Fruit fly (Drosophila melanogaster): ENCODE data around the gene CG4928.
A peak's percentile ranks its signal among the peaks of the same experiment; 100 is the strongest.

The CG4928 gene

dm6 chrX:16907675-16908074, 5.3 kb upstream of the CG4928 start:
- no peak for TF ChIP-seq ovo (GFP tag; optimal IDR thresholded peaks at IDR 0.05)
- no peak for TF ChIP-seq CG7101 (tag; optimal IDR thresholded peaks at IDR 0.05)
- TF ChIP-seq CG7045 (GFP tag; optimal IDR thresholded peaks at IDR 0.05): no peak
- no peak for TF ChIP-seq CG33017 (tag; optimal IDR thresholded peaks at IDR 0.05)
- no peak for TF ChIP-seq toe (GFP tag; optimal IDR thresholded peaks at IDR 0.05)
- no peak for TF ChIP-seq Hr96 (GFP tag; optimal IDR thresholded peaks at IDR 0.05)
- TF ChIP-seq Clk (GFP tag; optimal IDR thresholded peaks at IDR 0.05): no peak
- no peak for TF ChIP-seq cnc (optimal IDR thresholded peaks at IDR 0.05)
- TF ChIP-seq CG5204 (GFP tag; optimal IDR thresholded peaks at IDR 0.05): no peak
- no peak for TF ChIP-seq tj (GFP tag; optimal IDR thresholded peaks at IDR 0.05)
- TF ChIP-seq Crg-1 (GFP tag; optimal IDR thresholded peaks at IDR 0.05): no peak
- no peak for TF ChIP-seq pad (GFP tag; optimal IDR thresholded peaks at IDR 0.05)
- TF ChIP-seq bab1 (GFP tag; optimal IDR thresholded peaks at IDR 0.05): no peak
- no peak for TF ChIP-seq Mnt (GFP tag; optimal IDR thresholded peaks at IDR 0.05)
- TF ChIP-seq CG1620 (GFP tag; optimal IDR thresholded peaks at IDR 0.05): no peak
- no peak for TF ChIP-seq kay (GFP tag; ENCODE audit: borderline replicate concordance)
- TF ChIP-seq CG12768 (GFP tag; optimal IDR thresholded peaks at IDR 0.05): no peak
- no peak for TF ChIP-seq CG14711 (tag; optimal IDR thresholded peaks at IDR 0.05)
- no peak for TF ChIP-seq CG11617 (GFP tag; optimal IDR thresholded peaks at IDR 0.05)
- TF ChIP-seq cic (GFP tag; optimal IDR thresholded peaks at IDR 0.05): no peak

dm6 chrX:16909297-16909696, 3.7 kb upstream of the CG4928 start:
- TF ChIP-seq cic (GFP tag; optimal IDR thresholded peaks at IDR 0.05) (no peak), CG7101 (tag; optimal IDR thresholded peaks at IDR 0.05) (no peak), Crg-1 (GFP tag; optimal IDR thresholded peaks at IDR 0.05) (no peak), kay (GFP tag; ENCODE audit: borderline replicate concordance) (no peak), CG11617 (GFP tag; optimal IDR thresholded peaks at IDR 0.05) (no peak), ovo (GFP tag; optimal IDR thresholded peaks at IDR 0.05) (no peak), toe (GFP tag; optimal IDR thresholded peaks at IDR 0.05) (no peak), Clk (GFP tag; optimal IDR thresholded peaks at IDR 0.05) (no peak), CG14711 (tag; optimal IDR thresholded peaks at IDR 0.05) (no peak), CG33017 (tag; optimal IDR thresholded peaks at IDR 0.05) (no peak)

- TF ChIP-seq CG7045 (GFP tag; optimal IDR thresholded peaks at IDR 0.05) (no peak), CG1620 (GFP tag; optimal IDR thresholded peaks at IDR 0.05) (no peak), kay (GFP tag; ENCODE audit: borderline replicate concordance) (no peak), cic (GFP tag; optimal IDR thresholded peaks at IDR 0.05) (no peak), Crg-1 (GFP tag; optimal IDR thresholded peaks at IDR 0.05) (no peak), CG14711 (tag; optimal IDR thresholded peaks at IDR 0.05) (no peak), bab1 (GFP tag; optimal IDR thresholded peaks at IDR 0.05) (no peak), CG11617 (GFP tag; optimal IDR thresholded peaks at IDR 0.05) (no peak), CG7101 (tag; optimal IDR thresholded peaks at IDR 0.05) (no peak), toe (GFP tag; optimal IDR thresholded peaks at IDR 0.05) (no peak), Mnt (GFP tag; optimal IDR thresholded peaks at IDR 0.05) (no peak), Clk (GFP tag; optimal IDR thresholded peaks at IDR 0.05) (no peak), pad (GFP tag; optimal IDR thresholded peaks at IDR 0.05) (no peak), tj (GFP tag; optimal IDR thresholded peaks at IDR 0.05) (no peak), CG12768 (GFP tag; optimal IDR thresholded peaks at IDR 0.05) (no peak), cnc (optimal IDR thresholded peaks at IDR 0.05) (no peak)
Measured at dm6 chrX:16909886-16910285, 3.1 kb upstream of the CG4928 start.

dm6 chrX:16911962-16912361, 1.0 kb upstream of the CG4928 start:
- TF ChIP-seq CG1620 (GFP tag; optimal IDR thresholded peaks at IDR 0.05): no peak
- TF ChIP-seq cic (GFP tag; optimal IDR thresholded peaks at IDR 0.05): no peak
- no peak for TF ChIP-seq cnc (optimal IDR thresholded peaks at IDR 0.05)
- no peak for TF ChIP-seq tj (GFP tag; optimal IDR thresholded peaks at IDR 0.05)
- no peak for TF ChIP-seq CG5204 (GFP tag; optimal IDR thresholded peaks at IDR 0.05)
- TF ChIP-seq CG33017 (tag; optimal IDR thresholded peaks at IDR 0.05): no peak
- TF ChIP-seq pad (GFP tag; optimal IDR thresholded peaks at IDR 0.05): no peak
- no peak for TF ChIP-seq bab1 (GFP tag; optimal IDR thresholded peaks at IDR 0.05)
- TF ChIP-seq toe (GFP tag; optimal IDR thresholded peaks at IDR 0.05): no peak
- TF ChIP-seq kay (GFP tag; ENCODE audit: borderline replicate concordance): no peak
- no peak for TF ChIP-seq Clk (GFP tag; optimal IDR thresholded peaks at IDR 0.05)
- no peak for TF ChIP-seq Crg-1 (GFP tag; optimal IDR thresholded peaks at IDR 0.05)
- TF ChIP-seq CG7101 (tag; optimal IDR thresholded peaks at IDR 0.05): no peak
- TF ChIP-seq CG7045 (GFP tag; optimal IDR thresholded peaks at IDR 0.05): no peak

dm6 chrX:16917462-16917861, 4.5 kb downstream of the CG4928 start:
- TF ChIP-seq CG11617 (GFP tag; optimal IDR thresholded peaks at IDR 0.05): no peak
- no peak for TF ChIP-seq ovo (GFP tag; optimal IDR thresholded peaks at IDR 0.05)
- TF ChIP-seq CG5204 (GFP tag; optimal IDR thresholded peaks at IDR 0.05): no peak
- TF ChIP-seq cic (GFP tag; optimal IDR thresholded peaks at IDR 0.05): no peak
- TF ChIP-seq toe (GFP tag; optimal IDR thresholded peaks at IDR 0.05): no peak
- TF ChIP-seq CG7101 (tag; optimal IDR thresholded peaks at IDR 0.05): no peak
- TF ChIP-seq tj (GFP tag; optimal IDR thresholded peaks at IDR 0.05): no peak
- TF ChIP-seq CG14711 (tag; optimal IDR thresholded peaks at IDR 0.05): no peak
- TF ChIP-seq CG7045 (GFP tag; optimal IDR thresholded peaks at IDR 0.05): no peak
- no peak for TF ChIP-seq CG12768 (GFP tag; optimal IDR thresholded peaks at IDR 0.05)
- TF ChIP-seq bab1 (GFP tag; optimal IDR thresholded peaks at IDR 0.05): no peak
- no peak for TF ChIP-seq cnc (optimal IDR thresholded peaks at IDR 0.05)
- TF ChIP-seq CG1620 (GFP tag; optimal IDR thresholded peaks at IDR 0.05): no peak
- TF ChIP-seq Crg-1 (GFP tag; optimal IDR thresholded peaks at IDR 0.05): no peak
- TF ChIP-seq CG33017 (tag; optimal IDR thresholded peaks at IDR 0.05): no peak
- no peak for TF ChIP-seq Mnt (GFP tag; optimal IDR thresholded peaks at IDR 0.05)
- no peak for TF ChIP-seq kay (GFP tag; ENCODE audit: borderline replicate concordance)
- no peak for TF ChIP-seq pad (GFP tag; optimal IDR thresholded peaks at IDR 0.05)
- TF ChIP-seq Hr96 (GFP tag; optimal IDR thresholded peaks at IDR 0.05): no peak
- no peak for TF ChIP-seq Clk (GFP tag; optimal IDR thresholded peaks at IDR 0.05)

- TF ChIP-seq CG7101 (tag; optimal IDR thresholded peaks at IDR 0.05): peak; percentile 7
- no peak for TF ChIP-seq ovo (GFP tag; optimal IDR thresholded peaks at IDR 0.05)
Measured at dm6 chrX:16918767-16919336, 5.9 kb downstream of the CG4928 start.

All from whole organism, adult.